Worm (Caenorhabditis elegans) whole organism, L4 larva: ENCODE measurements around the gene rde-4.

ENCODE experiments used
- aly-2 ChIP-seq: sonication (generic microtip); optimal IDR thresholded peaks from 2 replicates; lab custom pipeline; 2018; ENCODE audit warnings: missing biosample characterization, missing genetic modification characterization
- egl-43 ChIP-seq: fragments of 200-800 bp; sonication (Bioruptor generic); IDR thresholded peaks from 2 replicates; pipeline ENCODE4 v1.3.6; 2022; ENCODE audit warnings: missing genetic modification reagents, missing genetic modification characterization, missing compliant biosample characterization
- hlh-30 ChIP-seq: sonication (generic microtip); optimal IDR thresholded peaks from 2 replicates; lab custom pipeline; 2017; ENCODE audit warnings: antibody characterized with exemption, mild to moderate bottlenecking, missing genetic modification characterization, missing compliant biosample characterization; ENCODE audit not compliant: insufficient read depth
- snpc-4 ChIP-seq: fragments of 150-350 bp; optimal IDR thresholded peaks from 2 replicates; lab custom pipeline; 2014; ENCODE audit warnings: missing biosample characterization, missing genetic modification characterization

DNA sequence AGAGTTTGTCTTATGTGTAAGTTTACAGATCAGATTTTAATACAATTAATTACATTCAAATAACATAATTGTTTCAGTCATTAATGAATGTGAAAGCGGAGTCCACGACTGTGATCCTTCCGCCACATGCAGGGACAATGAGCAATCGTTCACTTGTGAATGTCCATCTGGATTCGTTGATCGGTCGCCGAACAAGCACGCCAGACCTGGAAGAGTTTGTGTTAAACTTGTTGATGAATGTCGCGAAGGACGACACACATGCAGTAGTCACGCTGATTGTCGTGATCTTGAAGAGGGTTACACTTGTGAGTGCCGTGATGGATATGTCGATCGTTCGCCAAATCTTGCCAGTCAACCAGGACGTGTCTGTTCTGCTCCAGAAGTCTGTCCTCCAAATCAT is 39.9 kb downstream of the rde-4 start:
- TF ChIP-seq aly-2: no peak
- no peak for TF ChIP-seq snpc-4 (tag; lab: Kevin White, UChicago)
- no peak for TF ChIP-seq egl-43 (GFP tag; lab: Robert Waterston, UW)
- TF ChIP-seq hlh-30: no peak
